Fruit fly (Drosophila melanogaster): Measurements from ENCODE around the gene CG12814.

DNA sequence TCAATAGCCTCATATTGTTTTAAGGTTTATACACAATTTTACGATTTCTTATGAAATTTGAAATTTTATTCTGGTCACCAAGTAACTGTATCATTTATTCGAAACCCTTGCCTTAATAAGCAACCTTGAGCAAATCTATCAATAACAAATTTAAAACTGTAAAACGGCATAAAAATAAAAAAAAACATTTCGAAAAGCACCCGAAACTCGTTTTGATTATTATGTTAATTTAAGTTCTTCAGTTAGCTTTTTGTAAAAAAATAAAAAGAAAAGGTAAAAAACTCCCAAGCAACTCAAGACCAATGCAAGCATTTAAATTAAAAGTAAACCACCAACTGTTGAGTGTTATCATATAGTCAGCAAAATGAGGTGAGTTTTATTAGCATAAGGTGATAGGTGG is 36.0 kb upstream of the CG12814 start, which contains the start of gene CG42795:
- TF ChIP-seq CG8478 (optimal IDR thresholded peaks at IDR 0.05) (no peak), psq (optimal IDR thresholded peaks at IDR 0.05) (no peak), usp (GFP tag; optimal IDR thresholded peaks at IDR 0.05) (no peak)

Measured in whole organism.